Fruit fly (Drosophila melanogaster): ENCODE measurements around the gene CG1142.

dm6 chr3R:7491453-7491853 lies 17.9 kb upstream of the CG1142 start:
- TF ChIP-seq pan (optimal IDR thresholded peaks at IDR 0.05) (no peak), EcR (GFP tag; optimal IDR thresholded peaks at IDR 0.05) (peak in 1 of 2 experiments; percentile 17), usp (GFP tag; optimal IDR thresholded peaks at IDR 0.05) (no peak), Dll (optimal IDR thresholded peaks at IDR 0.05) (no peak), psq (optimal IDR thresholded peaks at IDR 0.05) (no peak), CG8478 (optimal IDR thresholded peaks at IDR 0.05) (no peak)

All from whole organism.